Fruit fly (Drosophila melanogaster): ENCODE results near the gene Graf.
A peak's percentile ranks its signal among the peaks of the same experiment; 100 is the strongest.

The Graf gene

dm6 chrX:15785429-15786239, 25.1 kb upstream of the Graf start, which contains the start of the genes Paf-AHalpha and mRpS30 (continued):
- TF ChIP-seq CG17385 (GFP tag; optimal IDR thresholded peaks at IDR 0.05), result no peak
- TF ChIP-seq Hand (GFP tag; optimal IDR thresholded peaks at IDR 0.05), result no peak
- peak; percentile 6 for TF ChIP-seq CG30403 (GFP tag; optimal IDR thresholded peaks at IDR 0.05)
- no peak for TF ChIP-seq Eip74EF (GFP tag; optimal IDR thresholded peaks at IDR 0.05)
- no peak for TF ChIP-seq pnt (GFP tag; optimal IDR thresholded peaks at IDR 0.05)
- TF ChIP-seq kni (GFP tag; optimal IDR thresholded peaks at IDR 0.05), result no peak
- TF ChIP-seq fd102C (GFP tag; optimal IDR thresholded peaks at IDR 0.05), result no peak
- peak; percentile 18; the same call in 1 of the 3 replicates for TF ChIP-seq Opbp (GFP tag; IDR thresholded peaks at IDR 0.05; ENCODE audit: partially characterized antibody)
- no peak for TF ChIP-seq Stat92E (GFP tag; optimal IDR thresholded peaks at IDR 0.05)
- peak; percentile 9 for TF ChIP-seq stwl (tag; optimal IDR thresholded peaks at IDR 0.05)
- peak in 1 of 2 experiments; percentile 95 for TF ChIP-seq Pdp1 (GFP tag; optimal IDR thresholded peaks at IDR 0.05)
- peak; percentile 1 for TF ChIP-seq zfh2 (GFP tag; optimal IDR thresholded peaks at IDR 0.05)
- TF ChIP-seq tin (GFP tag; optimal IDR thresholded peaks at IDR 0.05), result no peak
- TF ChIP-seq Ets97D (GFP tag; optimal IDR thresholded peaks at IDR 0.05), result peak; percentile 53
- no peak for TF ChIP-seq nom (GFP tag; optimal IDR thresholded peaks at IDR 0.05)
- peak; percentile 40; the same call in 1 of the 2 replicates for TF ChIP-seq Rfx (GFP tag; IDR thresholded peaks at IDR 0.05)
- TF ChIP-seq CG16863 (GFP tag; optimal IDR thresholded peaks at IDR 0.05), result no peak
- peak; percentile 87 for TF ChIP-seq CG7928 (GFP tag; optimal IDR thresholded peaks at IDR 0.05)
- no peak for TF ChIP-seq Drgx (GFP tag; IDR thresholded peaks at IDR 0.05)
- TF ChIP-seq zfh1 (GFP tag; IDR thresholded peaks at IDR 0.05), result 0 out of 3 replicates have a peak, but pooled peaks have one; percentile 28
- TF ChIP-seq mirr (GFP tag; optimal IDR thresholded peaks at IDR 0.05), result no peak
- no peak for TF ChIP-seq sd (tag; optimal IDR thresholded peaks at IDR 0.05)
- TF ChIP-seq unpg (GFP tag; optimal IDR thresholded peaks at IDR 0.05), result no peak
- no peak for TF ChIP-seq ci (GFP tag; IDR thresholded peaks at IDR 0.05)
- no peak for TF ChIP-seq Nf-YC (tag; optimal IDR thresholded peaks at IDR 0.05)
- no peak for TF ChIP-seq hth (optimal IDR thresholded peaks at IDR 0.05)
- TF ChIP-seq Meics (GFP tag; optimal IDR thresholded peaks at IDR 0.05), result no peak
- TF ChIP-seq CG18619 (GFP tag; optimal IDR thresholded peaks at IDR 0.05), result no peak
- no peak for TF ChIP-seq CG2712 (tag; optimal IDR thresholded peaks at IDR 0.05)
- peak; percentile 31; the same call in 2 of the 3 replicates for TF ChIP-seq row (GFP tag; IDR thresholded peaks at IDR 0.05)
- no peak for TF ChIP-seq CG15696 (tag; optimal IDR thresholded peaks at IDR 0.05)
- TF ChIP-seq amos (GFP tag; IDR thresholded peaks at IDR 0.05; ENCODE audit: partially characterized antibody), result peak; percentile 14; the same call in 1 of the 2 replicates
- no peak for TF ChIP-seq rib (GFP tag; IDR thresholded peaks at IDR 0.05)
- no peak for TF ChIP-seq CG32532 (GFP tag; IDR thresholded peaks at IDR 0.05)
- TF ChIP-seq CG6254 (GFP tag; optimal IDR thresholded peaks at IDR 0.05), result no peak
- peak; percentile 56 for TF ChIP-seq MBD-R2 (GFP tag; IDR thresholded peaks at IDR 0.05)
- no peak for TF ChIP-seq cad (GFP tag; optimal IDR thresholded peaks at IDR 0.05)
- TF ChIP-seq CG17912 (GFP tag; optimal IDR thresholded peaks at IDR 0.05), result no peak
- no peak for TF ChIP-seq Side (GFP tag; optimal IDR thresholded peaks at IDR 0.05)
- no peak for TF ChIP-seq disco-r (GFP tag; optimal IDR thresholded peaks at IDR 0.05)
- no peak for TF ChIP-seq NC2β (GFP tag; optimal IDR thresholded peaks at IDR 0.05)
- no peak for TF ChIP-seq gcm (GFP tag; optimal IDR thresholded peaks at IDR 0.05)
- no peak for TF ChIP-seq H15 (GFP tag; IDR thresholded peaks at IDR 0.05)
- no peak for TF ChIP-seq Fer3 (tag; optimal IDR thresholded peaks at IDR 0.05)
- TF ChIP-seq CG10431 (GFP tag; optimal IDR thresholded peaks at IDR 0.05), result no peak
- peak; percentile 13 for TF ChIP-seq HmgZ (tag; optimal IDR thresholded peaks at IDR 0.05)
- TF ChIP-seq CG1603 (tag; optimal IDR thresholded peaks at IDR 0.05), result peak; percentile 99
- TF ChIP-seq Dp (GFP tag; optimal IDR thresholded peaks at IDR 0.05), result peak; percentile 32
- TF ChIP-seq CG32767 (GFP tag; IDR thresholded peaks at IDR 0.05), result no peak
